Worm (Caenorhabditis elegans) whole organism, L1 larva: ENCODE measurements around the gene T08B1.4.

Source experiments
- aly-2 ChIP-seq: fragments of 150-350 bp; optimal IDR thresholded peaks from 2 replicates; lab custom pipeline; 2014; ENCODE audit warnings: missing biosample characterization, missing genetic modification characterization
- ces-1 ChIP-seq: fragments of 150-350 bp; optimal IDR thresholded peaks from 2 replicates; lab custom pipeline; 2014; ENCODE audit warnings: missing biosample characterization, missing genetic modification reagents, missing genetic modification characterization
- lin-39 ChIP-seq: fragments of 150-350 bp; optimal IDR thresholded peaks from 2 replicates; lab custom pipeline; 2014; ENCODE audit warnings: missing biosample characterization, missing genetic modification reagents, missing genetic modification characterization
- mdl-1 ChIP-seq, 2 experiments: fragments of 150-350 bp; optimal IDR thresholded peaks; 2 replicates each; lab custom pipeline; 2014 to 2017; ENCODE audit warnings: missing biosample characterization in 2 of 2, missing genetic modification characterization in 2 of 2, inconsistent platforms in 1 of 2
- nhr-11 ChIP-seq: fragments of 150-350 bp; optimal IDR thresholded peaks from 2 replicates; lab custom pipeline; 2014; ENCODE audit warnings: missing biosample characterization, missing genetic modification characterization
- nhr-47 ChIP-seq: sonication (generic microtip); optimal IDR thresholded peaks from 2 replicates; lab custom pipeline; 2016; ENCODE audit warnings: mild to moderate bottlenecking, missing genetic modification characterization, moderate library complexity, missing compliant biosample characterization
- pag-3 ChIP-seq: sonication (generic microtip); optimal IDR thresholded peaks from 2 replicates; lab custom pipeline; 2017; ENCODE audit warnings: missing genetic modification characterization, mild to moderate bottlenecking, missing compliant biosample characterization, antibody characterized with exemption, borderline replicate concordance; ENCODE audit not compliant: insufficient read depth
- pqm-1 ChIP-seq: sonication (generic microtip); optimal IDR thresholded peaks from 3 replicates; lab custom pipeline; 2017; ENCODE audit warnings: missing biosample characterization, missing genetic modification characterization
- skn-1 ChIP-seq: fragments of 150-350 bp; optimal IDR thresholded peaks from 2 replicates; lab custom pipeline; 2014; ENCODE audit warnings: missing biosample characterization, missing genetic modification characterization
- unc-62 ChIP-seq: fragments of 150-350 bp; optimal IDR thresholded peaks from 2 replicates; lab custom pipeline; 2014; ENCODE audit warnings: missing biosample characterization, missing genetic modification reagents, missing genetic modification characterization

ce11 chrV:1992515-1992968 lies 13.5 kb downstream of the T08B1.4 start, which contains the start of gene tnt-4:
- TF ChIP-seq pag-3 (no peak), nhr-47 (no peak), mdl-1 (tag; optimal IDR thresholded peaks at IDR 0.05; lab: Kevin White, UChicago) (no peak), pqm-1 (tag; lab: Kevin White, UChicago) (no peak), nhr-11 (tag; lab: Kevin White, UChicago) (no peak), unc-62 (GFP tag; lab: Kevin White, UChicago) (no peak), lin-39 (tag; lab: Kevin White, UChicago) (no peak), skn-1 (tag; lab: Kevin White, UChicago) (no peak), aly-2 (no peak), ces-1 (GFP tag; lab: Kevin White, UChicago) (no peak)
